Worm (Caenorhabditis elegans) whole organism, L2 larva: ENCODE results near the gene srt-70.
A peak's percentile ranks its signal among the peaks of the same experiment; 100 is the strongest.

Experiments
- C34F6.9 ChIP-seq: fragments of 150-350 bp; optimal IDR thresholded peaks from 2 replicates; lab custom pipeline; 2014; ENCODE audit warnings: missing biosample characterization, missing genetic modification characterization
- F13H6.1 ChIP-seq: sonication (generic microtip); optimal IDR thresholded peaks from 2 replicates; lab custom pipeline; 2016; ENCODE audit warnings: missing genetic modification characterization, missing compliant biosample characterization
- R02D3.7 ChIP-seq: fragments of 150-350 bp; optimal IDR thresholded peaks from 2 replicates; lab custom pipeline; 2014; ENCODE audit warnings: missing biosample characterization, missing genetic modification characterization
- Y55F3AM.14 ChIP-seq: fragments of 200-800 bp; sonication (Bioruptor generic); optimal IDR thresholded peaks from 2 replicates; lab custom pipeline; 2018; ENCODE audit warnings: mild to moderate bottlenecking, missing genetic modification characterization, missing compliant biosample characterization
- ZK546.5 ChIP-seq: sonication (generic microtip); optimal IDR thresholded peaks from 2 replicates; lab custom pipeline; 2017; ENCODE audit warnings: missing biosample characterization, missing genetic modification characterization
- alr-1 ChIP-seq: fragments of 150-350 bp; optimal IDR thresholded peaks from 2 replicates; lab custom pipeline; 2014; ENCODE audit warnings: missing biosample characterization, missing genetic modification characterization
- aly-2 ChIP-seq: fragments of 150-350 bp; optimal IDR thresholded peaks from 2 replicates; lab custom pipeline; 2014; ENCODE audit warnings: missing biosample characterization, missing genetic modification characterization
- ama-1 ChIP-seq: fragments of 150-350 bp; optimal IDR thresholded peaks from 2 replicates; lab custom pipeline; 2018; ENCODE audit warnings: inconsistent platforms
- blmp-1 ChIP-seq: sonication (generic microtip); optimal IDR thresholded peaks from 2 replicates; lab custom pipeline; 2017; ENCODE audit warnings: missing genetic modification characterization, mild to moderate bottlenecking, missing compliant biosample characterization, antibody characterized with exemption, moderate library complexity; ENCODE audit not compliant: insufficient read depth
- ceh-16 ChIP-seq: fragments of 150-350 bp; optimal IDR thresholded peaks from 2 replicates; lab custom pipeline; 2014; ENCODE audit warnings: missing biosample characterization, missing genetic modification characterization
- ceh-82 ChIP-seq: fragments of 150-350 bp; optimal IDR thresholded peaks from 2 replicates; lab custom pipeline; 2014; ENCODE audit warnings: missing biosample characterization, missing genetic modification characterization
- crh-2 ChIP-seq: sonication (generic microtip); optimal IDR thresholded peaks from 2 replicates; lab custom pipeline; 2017; ENCODE audit warnings: missing biosample characterization, missing genetic modification characterization
- dmd-4 ChIP-seq: sonication (generic microtip); optimal IDR thresholded peaks from 2 replicates; lab custom pipeline; 2017; ENCODE audit warnings: missing biosample characterization, missing genetic modification characterization
- egl-27 ChIP-seq: sonication (generic microtip); optimal IDR thresholded peaks from 3 replicates; lab custom pipeline; 2017; ENCODE audit warnings: missing biosample characterization, missing genetic modification reagents, missing genetic modification characterization
- elt-1 ChIP-seq: fragments of 150-350 bp; optimal IDR thresholded peaks from 2 replicates; lab custom pipeline; 2014; ENCODE audit warnings: missing biosample characterization, missing genetic modification characterization
- elt-3 ChIP-seq: sonication (generic microtip); optimal IDR thresholded peaks from 2 replicates; lab custom pipeline; 2017; ENCODE audit warnings: missing biosample characterization, missing genetic modification characterization
- fos-1 ChIP-seq: fragments of 150-350 bp; optimal IDR thresholded peaks from 2 replicates; lab custom pipeline; 2014; ENCODE audit warnings: missing biosample characterization, missing genetic modification characterization
- gmeb-1 ChIP-seq: fragments of 150-350 bp; optimal IDR thresholded peaks from 2 replicates; lab custom pipeline; 2014; ENCODE audit warnings: missing biosample characterization, missing genetic modification characterization
- lin-11 ChIP-seq: fragments of 150-350 bp; sonication (generic microtip); optimal IDR thresholded peaks from 2 replicates; lab custom pipeline; 2014; ENCODE audit warnings: missing biosample characterization, missing genetic modification characterization, inconsistent platforms, mixed read lengths
- lin-13 ChIP-seq: fragments of 150-350 bp; optimal IDR thresholded peaks from 2 replicates; lab custom pipeline; 2014; ENCODE audit warnings: missing biosample characterization, missing genetic modification reagents, missing genetic modification characterization
- lin-39 ChIP-seq: fragments of 150-350 bp; optimal IDR thresholded peaks from 2 replicates; lab custom pipeline; 2014; ENCODE audit warnings: missing biosample characterization, missing genetic modification reagents, missing genetic modification characterization
- lsy-2 ChIP-seq, 2 experiments: fragments of 150-350 bp in 1 of 2; sonication (generic microtip) in 1 of 2; optimal IDR thresholded peaks; 2 replicates each; lab custom pipeline; 2014 to 2017; ENCODE audit warnings: missing biosample characterization in 2 of 2, missing genetic modification characterization in 2 of 2
- mab-5 ChIP-seq: fragments of 150-350 bp; optimal IDR thresholded peaks from 2 replicates; lab custom pipeline; 2014; ENCODE audit warnings: missing biosample characterization, missing genetic modification characterization
- mbf-1 ChIP-seq: sonication (generic microtip); optimal IDR thresholded peaks from 2 replicates; lab custom pipeline; 2017; ENCODE audit warnings: missing biosample characterization, missing genetic modification characterization
- mdl-1 ChIP-seq, 2 experiments: fragments of 150-350 bp in 1 of 2; sonication (generic microtip) in 1 of 2; optimal IDR thresholded peaks; 2 replicates each; lab custom pipeline; 2017; ENCODE audit warnings: missing biosample characterization in 2 of 2, missing genetic modification characterization in 2 of 2
- nhr-10 ChIP-seq: sonication (generic microtip); optimal IDR thresholded peaks from 2 replicates; lab custom pipeline; 2017; ENCODE audit warnings: missing biosample characterization, missing genetic modification characterization
- nhr-11 ChIP-seq: fragments of 150-350 bp; optimal IDR thresholded peaks from 2 replicates; lab custom pipeline; 2014; ENCODE audit warnings: missing biosample characterization, missing genetic modification characterization
- nhr-12 ChIP-seq: fragments of 150-350 bp; optimal IDR thresholded peaks from 2 replicates; lab custom pipeline; 2014; ENCODE audit warnings: missing biosample characterization, missing genetic modification characterization
- nhr-129 ChIP-seq: fragments of 150-350 bp; optimal IDR thresholded peaks from 2 replicates; lab custom pipeline; 2014; ENCODE audit warnings: missing biosample characterization, missing genetic modification characterization
- nhr-21 ChIP-seq: fragments of 150-350 bp; optimal IDR thresholded peaks from 2 replicates; lab custom pipeline; 2014; ENCODE audit warnings: missing biosample characterization, missing genetic modification characterization
- nhr-23 ChIP-seq: fragments of 150-350 bp; optimal IDR thresholded peaks from 2 replicates; lab custom pipeline; 2014; ENCODE audit warnings: missing biosample characterization, missing genetic modification reagents, missing genetic modification characterization
- nhr-237 ChIP-seq: fragments of 150-350 bp; optimal IDR thresholded peaks from 2 replicates; lab custom pipeline; 2014; ENCODE audit warnings: missing biosample characterization, missing genetic modification characterization
- nhr-25 ChIP-seq: fragments of 150-350 bp; sonication (generic microtip); optimal IDR thresholded peaks from 3 replicates; lab custom pipeline; 2014; ENCODE audit warnings: missing biosample characterization, missing genetic modification characterization
- nhr-6 ChIP-seq: fragments of 150-350 bp; optimal IDR thresholded peaks from 2 replicates; lab custom pipeline; 2014; ENCODE audit warnings: missing biosample characterization, missing genetic modification characterization
- nhr-77 ChIP-seq: fragments of 150-350 bp; optimal IDR thresholded peaks from 2 replicates; lab custom pipeline; 2014; ENCODE audit warnings: missing biosample characterization, missing genetic modification characterization
- peb-1 ChIP-seq: fragments of 150-350 bp; optimal IDR thresholded peaks from 2 replicates; lab custom pipeline; 2014; ENCODE audit warnings: missing biosample characterization, missing genetic modification characterization
- sem-4 ChIP-seq: fragments of 150-350 bp; optimal IDR thresholded peaks from 2 replicates; lab custom pipeline; 2014; ENCODE audit warnings: missing biosample characterization, missing genetic modification reagents, missing genetic modification characterization
- skn-1 ChIP-seq: sonication (generic microtip); optimal IDR thresholded peaks from 2 replicates; lab custom pipeline; 2017; ENCODE audit warnings: missing biosample characterization, missing genetic modification characterization
- sma-3 ChIP-seq: sonication (generic microtip); optimal IDR thresholded peaks from 2 replicates; lab custom pipeline; 2016; ENCODE audit warnings: missing genetic modification reagents, missing genetic modification characterization, missing compliant biosample characterization
- sma-9 ChIP-seq, 2 experiments: fragments of 150-350 bp in 1 of 2; sonication (generic microtip) in 1 of 2; optimal IDR thresholded peaks; 2 replicates each; lab custom pipeline; 2014 to 2016; ENCODE audit warnings: missing genetic modification characterization in 2 of 2, mild to moderate bottlenecking in 1 of 2, missing biosample characterization in 1 of 2, missing compliant biosample characterization in 1 of 2, missing genetic modification reagents in 1 of 2, moderate library complexity in 1 of 2
- snpc-4 ChIP-seq: fragments of 150-350 bp; optimal IDR thresholded peaks from 2 replicates; lab custom pipeline; 2014; ENCODE audit warnings: missing biosample characterization, missing genetic modification characterization
- unc-39 ChIP-seq: fragments of 150-350 bp; optimal IDR thresholded peaks from 2 replicates; lab custom pipeline; 2014; ENCODE audit warnings: missing biosample characterization, missing genetic modification characterization
- unc-55 ChIP-seq: fragments of 150-350 bp; sonication (generic microtip); optimal IDR thresholded peaks from 3 replicates; lab custom pipeline; 2014; ENCODE audit warnings: missing biosample characterization, missing genetic modification reagents, missing genetic modification characterization
- unc-62 ChIP-seq: fragments of 150-350 bp; optimal IDR thresholded peaks from 2 replicates; lab custom pipeline; 2014; ENCODE audit warnings: missing biosample characterization, missing genetic modification reagents, missing genetic modification characterization
- zag-1 ChIP-seq: fragments of 150-350 bp; optimal IDR thresholded peaks from 2 replicates; lab custom pipeline; 2014; ENCODE audit warnings: missing biosample characterization, missing genetic modification characterization
- ztf-1 ChIP-seq: fragments of 200-800 bp; sonication (Bioruptor generic); conservative IDR thresholded peaks from 2 replicates; pipeline ENCODE4 v1.3.6; 2022; ENCODE audit warnings: missing genetic modification characterization, missing compliant biosample characterization
- ztf-11 ChIP-seq: sonication (generic microtip); optimal IDR thresholded peaks from 2 replicates; lab custom pipeline; 2017; ENCODE audit warnings: missing biosample characterization, missing genetic modification characterization
- ztf-4 ChIP-seq: fragments of 150-350 bp; optimal IDR thresholded peaks from 2 replicates; lab custom pipeline; 2014; ENCODE audit warnings: missing biosample characterization, missing genetic modification characterization

Gene srt-70

DNA sequence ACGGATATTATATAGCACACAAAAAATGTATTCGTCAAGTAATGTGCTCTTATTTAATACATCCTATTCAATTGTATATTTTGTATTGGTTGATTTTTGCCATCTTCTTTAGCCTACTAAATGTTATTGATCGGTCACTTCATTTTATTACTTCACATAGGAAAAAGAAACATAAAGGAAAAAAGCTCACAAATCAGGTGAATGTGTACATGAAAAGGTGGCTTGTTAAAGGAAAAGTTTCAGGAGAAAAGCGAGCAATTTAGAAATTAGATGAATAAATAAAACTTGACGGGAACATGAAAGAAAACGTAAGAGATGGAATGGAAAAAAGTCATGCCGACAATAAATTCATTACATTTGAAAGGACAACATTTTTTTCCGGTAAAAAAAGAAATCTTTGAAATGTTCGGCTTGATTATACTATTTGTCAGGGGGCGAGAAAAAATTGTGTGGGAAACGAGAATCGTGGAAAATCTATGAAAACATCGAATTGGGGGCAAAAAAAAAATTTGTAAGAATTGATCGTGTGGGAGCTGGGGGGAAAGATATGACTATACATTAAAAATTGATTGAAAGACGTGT is 16.2 kb upstream of the srt-70 start:
- TF ChIP-seq dmd-4 (no peak), C34F6.9 (tag; lab: Kevin White, UChicago) (no peak), lsy-2 (tag; optimal IDR thresholded peaks at IDR 0.05; lab: Kevin White, UChicago) (no peak), nhr-6 (tag; lab: Kevin White, UChicago) (no peak), ztf-4 (tag; lab: Kevin White, UChicago) (no peak), sem-4 (tag; lab: Kevin White, UChicago) (no peak), lin-13 (GFP tag; lab: Kevin White, UChicago) (no peak), Y55F3AM.14 (GFP tag; lab: Kevin White, UChicago) (peak; percentile 5)

DNA sequence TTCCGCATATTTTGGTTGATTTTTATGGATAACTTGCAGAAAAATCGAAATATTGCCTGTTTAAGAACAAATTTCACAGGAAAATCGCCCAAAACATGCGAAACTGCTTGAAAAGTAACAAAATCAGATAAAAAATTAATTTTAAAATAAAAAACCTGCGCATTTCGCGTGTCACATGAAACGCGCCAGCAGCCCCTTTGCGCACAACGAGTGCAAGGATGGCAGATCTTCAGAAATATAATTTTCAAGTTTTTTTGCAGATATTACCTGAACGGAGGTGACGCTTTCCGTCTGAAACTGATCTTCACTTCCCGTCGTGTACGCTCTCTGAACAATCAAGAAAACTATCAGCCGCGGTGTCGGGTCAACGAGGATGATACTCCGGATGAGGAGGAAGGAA is 15.6 kb upstream of the srt-70 start:
- TF ChIP-seq mdl-1 (tag; optimal IDR thresholded peaks at IDR 0.05; lab: Kevin White, UChicago), result no peak
- peak; percentile 2 for TF ChIP-seq fos-1 (tag; lab: Kevin White, UChicago)
- no peak for TF ChIP-seq mbf-1 (tag; lab: Kevin White, UChicago)
- no peak for TF ChIP-seq ztf-11
- no peak for TF ChIP-seq R02D3.7 (tag; lab: Kevin White, UChicago)
- no peak for TF ChIP-seq ZK546.5 (tag; lab: Kevin White, UChicago)
- no peak for TF ChIP-seq unc-39 (tag; lab: Kevin White, UChicago)
- TF ChIP-seq F13H6.1 (tag; lab: Kevin White, UChicago), result peak; percentile 53
- no peak for TF ChIP-seq dmd-4
- no peak for TF ChIP-seq skn-1 (tag; lab: Kevin White, UChicago)
- no peak for TF ChIP-seq ceh-82
- no peak for TF ChIP-seq peb-1
- no peak for TF ChIP-seq elt-1 (tag; lab: Kevin White, UChicago)
- no peak for TF ChIP-seq aly-2
- TF ChIP-seq ztf-4 (tag; lab: Kevin White, UChicago), result no peak
- no peak for TF ChIP-seq nhr-129
- no peak for TF ChIP-seq zag-1 (tag; lab: Kevin White, UChicago)
- TF ChIP-seq ztf-1 (GFP tag; lab: Robert Waterston, UW), result no peak
- no peak for TF ChIP-seq alr-1
- TF ChIP-seq ceh-16, result no peak
- peak; percentile 52 for TF ChIP-seq unc-55 (GFP tag; lab: Kevin White, UChicago)
- TF ChIP-seq nhr-23 (tag; lab: Kevin White, UChicago), result no peak
- TF ChIP-seq lin-39 (tag; lab: Kevin White, UChicago), result no peak
- no peak for TF ChIP-seq lin-11 (tag; lab: Kevin White, UChicago)
- TF ChIP-seq sma-3 (GFP tag; lab: Kevin White, UChicago), result no peak
- TF ChIP-seq nhr-11, result no peak
- TF ChIP-seq mab-5 (tag; lab: Kevin White, UChicago), result peak; percentile 34
- no peak for TF ChIP-seq elt-3
- TF ChIP-seq sma-9 (GFP tag; optimal IDR thresholded peaks at IDR 0.05; lab: Kevin White, UChicago), result peak; percentile 41
- no peak for TF ChIP-seq sma-9 (tag; optimal IDR thresholded peaks at IDR 0.05; lab: Kevin White, UChicago)
- TF ChIP-seq nhr-77 (tag; lab: Kevin White, UChicago), result no peak
- TF ChIP-seq C34F6.9 (tag; lab: Kevin White, UChicago), result peak; percentile 58
- TF ChIP-seq Y55F3AM.14 (GFP tag; lab: Kevin White, UChicago), result no peak
- no peak for TF ChIP-seq ama-1 (lab: Kevin White, UChicago)
- TF ChIP-seq nhr-25 (tag; lab: Kevin White, UChicago), result peak; percentile 57
- TF ChIP-seq blmp-1 (tag; lab: Kevin White, UChicago), result no peak
- peak; percentile 77 for TF ChIP-seq gmeb-1
- TF ChIP-seq unc-62 (GFP tag; lab: Kevin White, UChicago), result no peak
- no peak for TF ChIP-seq nhr-10 (tag; lab: Kevin White, UChicago)
- no peak for TF ChIP-seq nhr-12
- TF ChIP-seq sem-4 (tag; lab: Kevin White, UChicago), result peak; percentile 24
- TF ChIP-seq egl-27 (tag; lab: Kevin White, UChicago), result no peak
- no peak for TF ChIP-seq nhr-21 (tag; lab: Kevin White, UChicago)
- TF ChIP-seq lsy-2 (tag; optimal IDR thresholded peaks at IDR 0.05; lab: Kevin White, UChicago), result peak; percentile 59 to 70
- TF ChIP-seq nhr-6 (tag; lab: Kevin White, UChicago), result no peak
- no peak for TF ChIP-seq snpc-4 (tag; lab: Kevin White, UChicago)
- TF ChIP-seq crh-2 (tag; lab: Kevin White, UChicago), result peak; percentile 38
- TF ChIP-seq lin-13 (GFP tag; lab: Kevin White, UChicago), result peak; percentile 24
- TF ChIP-seq nhr-237, result no peak
